Worm (Caenorhabditis elegans) whole organism, L2 larva: ENCODE results near the gene Y51A2B.16.

ENCODE experiments used
- C34F6.9 ChIP-seq: fragments of 150-350 bp; optimal IDR thresholded peaks from 2 replicates; lab custom pipeline; 2014; ENCODE audit warnings: missing biosample characterization, missing genetic modification characterization
- F13H6.1 ChIP-seq: sonication (generic microtip); optimal IDR thresholded peaks from 2 replicates; lab custom pipeline; 2016; ENCODE audit warnings: missing genetic modification characterization, missing compliant biosample characterization
- R02D3.7 ChIP-seq: fragments of 150-350 bp; optimal IDR thresholded peaks from 2 replicates; lab custom pipeline; 2014; ENCODE audit warnings: missing biosample characterization, missing genetic modification characterization
- Y55F3AM.14 ChIP-seq: fragments of 200-800 bp; sonication (Bioruptor generic); optimal IDR thresholded peaks from 2 replicates; lab custom pipeline; 2018; ENCODE audit warnings: mild to moderate bottlenecking, missing genetic modification characterization, missing compliant biosample characterization
- ZK546.5 ChIP-seq: sonication (generic microtip); optimal IDR thresholded peaks from 2 replicates; lab custom pipeline; 2017; ENCODE audit warnings: missing biosample characterization, missing genetic modification characterization
- alr-1 ChIP-seq: fragments of 150-350 bp; optimal IDR thresholded peaks from 2 replicates; lab custom pipeline; 2014; ENCODE audit warnings: missing biosample characterization, missing genetic modification characterization
- aly-2 ChIP-seq: fragments of 150-350 bp; optimal IDR thresholded peaks from 2 replicates; lab custom pipeline; 2014; ENCODE audit warnings: missing biosample characterization, missing genetic modification characterization
- ceh-16 ChIP-seq: fragments of 150-350 bp; optimal IDR thresholded peaks from 2 replicates; lab custom pipeline; 2014; ENCODE audit warnings: missing biosample characterization, missing genetic modification characterization
- crh-2 ChIP-seq: sonication (generic microtip); optimal IDR thresholded peaks from 2 replicates; lab custom pipeline; 2017; ENCODE audit warnings: missing biosample characterization, missing genetic modification characterization
- dmd-4 ChIP-seq: sonication (generic microtip); optimal IDR thresholded peaks from 2 replicates; lab custom pipeline; 2017; ENCODE audit warnings: missing biosample characterization, missing genetic modification characterization
- elt-1 ChIP-seq: fragments of 150-350 bp; optimal IDR thresholded peaks from 2 replicates; lab custom pipeline; 2014; ENCODE audit warnings: missing biosample characterization, missing genetic modification characterization
- elt-3 ChIP-seq: sonication (generic microtip); optimal IDR thresholded peaks from 2 replicates; lab custom pipeline; 2017; ENCODE audit warnings: missing biosample characterization, missing genetic modification characterization
- fos-1 ChIP-seq: fragments of 150-350 bp; optimal IDR thresholded peaks from 2 replicates; lab custom pipeline; 2014; ENCODE audit warnings: missing biosample characterization, missing genetic modification characterization
- gmeb-1 ChIP-seq: fragments of 150-350 bp; optimal IDR thresholded peaks from 2 replicates; lab custom pipeline; 2014; ENCODE audit warnings: missing biosample characterization, missing genetic modification characterization
- lin-11 ChIP-seq: fragments of 150-350 bp; sonication (generic microtip); optimal IDR thresholded peaks from 2 replicates; lab custom pipeline; 2014; ENCODE audit warnings: missing biosample characterization, missing genetic modification characterization, inconsistent platforms, mixed read lengths
- lin-13 ChIP-seq: fragments of 150-350 bp; optimal IDR thresholded peaks from 2 replicates; lab custom pipeline; 2014; ENCODE audit warnings: missing biosample characterization, missing genetic modification reagents, missing genetic modification characterization
- mab-5 ChIP-seq: fragments of 150-350 bp; optimal IDR thresholded peaks from 2 replicates; lab custom pipeline; 2014; ENCODE audit warnings: missing biosample characterization, missing genetic modification characterization
- mbf-1 ChIP-seq: sonication (generic microtip); optimal IDR thresholded peaks from 2 replicates; lab custom pipeline; 2017; ENCODE audit warnings: missing biosample characterization, missing genetic modification characterization
- mdl-1 ChIP-seq, 2 experiments: fragments of 150-350 bp in 1 of 2; sonication (generic microtip) in 1 of 2; optimal IDR thresholded peaks; 2 replicates each; lab custom pipeline; 2017; ENCODE audit warnings: missing biosample characterization in 2 of 2, missing genetic modification characterization in 2 of 2
- nhr-11 ChIP-seq: fragments of 150-350 bp; optimal IDR thresholded peaks from 2 replicates; lab custom pipeline; 2014; ENCODE audit warnings: missing biosample characterization, missing genetic modification characterization
- nhr-12 ChIP-seq: fragments of 150-350 bp; optimal IDR thresholded peaks from 2 replicates; lab custom pipeline; 2014; ENCODE audit warnings: missing biosample characterization, missing genetic modification characterization
- nhr-129 ChIP-seq: fragments of 150-350 bp; optimal IDR thresholded peaks from 2 replicates; lab custom pipeline; 2014; ENCODE audit warnings: missing biosample characterization, missing genetic modification characterization
- nhr-23 ChIP-seq: fragments of 150-350 bp; optimal IDR thresholded peaks from 2 replicates; lab custom pipeline; 2014; ENCODE audit warnings: missing biosample characterization, missing genetic modification reagents, missing genetic modification characterization
- nhr-237 ChIP-seq: fragments of 150-350 bp; optimal IDR thresholded peaks from 2 replicates; lab custom pipeline; 2014; ENCODE audit warnings: missing biosample characterization, missing genetic modification characterization
- nhr-6 ChIP-seq: fragments of 150-350 bp; optimal IDR thresholded peaks from 2 replicates; lab custom pipeline; 2014; ENCODE audit warnings: missing biosample characterization, missing genetic modification characterization
- peb-1 ChIP-seq: fragments of 150-350 bp; optimal IDR thresholded peaks from 2 replicates; lab custom pipeline; 2014; ENCODE audit warnings: missing biosample characterization, missing genetic modification characterization
- sem-4 ChIP-seq: fragments of 150-350 bp; optimal IDR thresholded peaks from 2 replicates; lab custom pipeline; 2014; ENCODE audit warnings: missing biosample characterization, missing genetic modification reagents, missing genetic modification characterization
- skn-1 ChIP-seq: sonication (generic microtip); optimal IDR thresholded peaks from 2 replicates; lab custom pipeline; 2017; ENCODE audit warnings: missing biosample characterization, missing genetic modification characterization
- snpc-4 ChIP-seq: fragments of 150-350 bp; optimal IDR thresholded peaks from 2 replicates; lab custom pipeline; 2014; ENCODE audit warnings: missing biosample characterization, missing genetic modification characterization
- unc-39 ChIP-seq: fragments of 150-350 bp; optimal IDR thresholded peaks from 2 replicates; lab custom pipeline; 2014; ENCODE audit warnings: missing biosample characterization, missing genetic modification characterization
- unc-62 ChIP-seq: fragments of 150-350 bp; optimal IDR thresholded peaks from 2 replicates; lab custom pipeline; 2014; ENCODE audit warnings: missing biosample characterization, missing genetic modification reagents, missing genetic modification characterization
- zag-1 ChIP-seq: fragments of 150-350 bp; optimal IDR thresholded peaks from 2 replicates; lab custom pipeline; 2014; ENCODE audit warnings: missing biosample characterization, missing genetic modification characterization
- ztf-1 ChIP-seq: fragments of 200-800 bp; sonication (Bioruptor generic); conservative IDR thresholded peaks from 2 replicates; pipeline ENCODE4 v1.3.6; 2022; ENCODE audit warnings: missing genetic modification characterization, missing compliant biosample characterization
- ztf-11 ChIP-seq: sonication (generic microtip); optimal IDR thresholded peaks from 2 replicates; lab custom pipeline; 2017; ENCODE audit warnings: missing biosample characterization, missing genetic modification characterization
- ztf-4 ChIP-seq: fragments of 150-350 bp; optimal IDR thresholded peaks from 2 replicates; lab custom pipeline; 2014; ENCODE audit warnings: missing biosample characterization, missing genetic modification characterization

The Y51A2B.16 gene

ce11 chrV:18424471-18424870 is 26.8 kb upstream of the Y51A2B.16 start, which contains the start of gene ZK262.4:
TSS of gene ZK262.4 (minus strand) at chrV:18424571.
- TF ChIP-seq mbf-1 (tag; lab: Kevin White, UChicago) = no peak
- no peak for TF ChIP-seq dmd-4
- TF ChIP-seq mdl-1 (tag; optimal IDR thresholded peaks at IDR 0.05; lab: Kevin White, UChicago) = no peak
- no peak for TF ChIP-seq mab-5 (tag; lab: Kevin White, UChicago)
- TF ChIP-seq ztf-4 (tag; lab: Kevin White, UChicago) = no peak
- TF ChIP-seq fos-1 = no peak
- TF ChIP-seq nhr-6 = no peak
- no peak for TF ChIP-seq peb-1 (tag; lab: Kevin White, UChicago)
- no peak for TF ChIP-seq ztf-1 (GFP tag; lab: Robert Waterston, UW)
- no peak for TF ChIP-seq nhr-237 (tag; lab: Kevin White, UChicago)
- no peak for TF ChIP-seq nhr-23 (tag; lab: Kevin White, UChicago)
- no peak for TF ChIP-seq snpc-4 (tag; lab: Kevin White, UChicago)
- no peak for TF ChIP-seq sem-4 (tag; lab: Kevin White, UChicago)
- TF ChIP-seq elt-1 (tag; lab: Kevin White, UChicago) = no peak
- no peak for TF ChIP-seq C34F6.9
- no peak for TF ChIP-seq unc-39 (tag; lab: Kevin White, UChicago)
- no peak for TF ChIP-seq R02D3.7
- TF ChIP-seq zag-1 (tag; lab: Kevin White, UChicago) = no peak
- no peak for TF ChIP-seq nhr-12

ce11 chrV:18420797-18421196 is 23.1 kb upstream of the Y51A2B.16 start, which contains the start of gene srj-26:
TSS of gene srj-26 (plus strand) at chrV:18421097.
- TF ChIP-seq skn-1 (no peak), aly-2 (tag; lab: Kevin White, UChicago) (no peak), R02D3.7 (no peak), lin-13 (GFP tag; lab: Kevin White, UChicago) (no peak), nhr-237 (tag; lab: Kevin White, UChicago) (no peak), mdl-1 (tag; optimal IDR thresholded peaks at IDR 0.05; lab: Kevin White, UChicago) (no peak), sem-4 (tag; lab: Kevin White, UChicago) (no peak), alr-1 (tag; lab: Kevin White, UChicago) (no peak), zag-1 (tag; lab: Kevin White, UChicago) (no peak), ztf-4 (tag; lab: Kevin White, UChicago) (no peak), ZK546.5 (tag; lab: Kevin White, UChicago) (no peak), gmeb-1 (tag; lab: Kevin White, UChicago) (no peak), F13H6.1 (no peak), nhr-129 (no peak)

ce11 chrV:18414051-18414450 is 16.3 kb upstream of the Y51A2B.16 start, which contains the start of gene txt-8:
TSS of gene txt-8 (plus strand) at chrV:18414351.
- TF ChIP-seq nhr-11 (tag; lab: Kevin White, UChicago) (no peak), elt-3 (tag; lab: Kevin White, UChicago) (no peak), lin-11 (no peak), ceh-16 (no peak), R02D3.7 (no peak), unc-62 (GFP tag; lab: Kevin White, UChicago) (no peak), Y55F3AM.14 (GFP tag; lab: Kevin White, UChicago) (no peak), unc-39 (tag; lab: Kevin White, UChicago) (no peak), ZK546.5 (tag; lab: Kevin White, UChicago) (no peak), zag-1 (tag; lab: Kevin White, UChicago) (no peak)

ce11 chrV:18412887-18413286 is 15.2 kb upstream of the Y51A2B.16 start, which contains the start of gene ZK262.2:
TSS of gene ZK262.2 (minus strand) at chrV:18412987.
- TF ChIP-seq gmeb-1 (tag; lab: Kevin White, UChicago) (no peak), aly-2 (tag; lab: Kevin White, UChicago) (no peak), R02D3.7 (no peak), ztf-11 (tag; lab: Kevin White, UChicago) (no peak), ZK546.5 (tag; lab: Kevin White, UChicago) (no peak), ztf-4 (tag; lab: Kevin White, UChicago) (no peak)

- TF ChIP-seq fos-1 (peak; percentile 1), crh-2 (tag; lab: Kevin White, UChicago) (no peak), mab-5 (tag; lab: Kevin White, UChicago) (no peak), elt-1 (tag; lab: Kevin White, UChicago) (no peak)
Measured at ce11 chrV:18412351-18412750, 14.6 kb upstream of the Y51A2B.16 start.
